Fruit fly (Drosophila melanogaster) whole organism, prepupa: Measurements from ENCODE around the gene CG44005.

ENCODE experiments used
- CG10631 ChIP-seq: fragments of 200-800 bp; sonication (Bioruptor generic); optimal IDR thresholded peaks from 2 replicates; lab custom pipeline; 2016; ENCODE audit warnings: missing biosample characterization, missing genetic modification characterization
- CG10669 ChIP-seq: fragments of 200-800 bp; sonication (Bioruptor generic); optimal IDR thresholded peaks from 3 replicates; lab custom pipeline; 2018; ENCODE audit warnings: missing biosample characterization, mild to moderate bottlenecking, missing genetic modification characterization, moderate library complexity
- CG11294 ChIP-seq: fragments of 200-800 bp; sonication (Bioruptor generic); IDR thresholded peaks from 2 replicates; pipeline ENCODE4 v1.3.6; 2022; ENCODE audit warnings: missing biosample characterization, missing genetic modification characterization
- CG11762 ChIP-seq: fragments of 200-800 bp; sonication (Bioruptor generic); optimal IDR thresholded peaks from 3 replicates; lab custom pipeline; 2016; ENCODE audit warnings: missing biosample characterization, missing genetic modification characterization; ENCODE audit not compliant: insufficient read depth
- CG11902 ChIP-seq: fragments of 200-800 bp; sonication (Bioruptor generic); optimal IDR thresholded peaks from 3 replicates; lab custom pipeline; 2016; ENCODE audit warnings: missing biosample characterization, missing genetic modification characterization
- CG15336 ChIP-seq: fragments of 200-800 bp; sonication (Bioruptor generic); IDR thresholded peaks from 2 replicates; pipeline ENCODE4 v1.3.6; 2022; ENCODE audit warnings: missing biosample characterization, missing genetic modification characterization
- CG1621 ChIP-seq: fragments of 200-800 bp; sonication (Bioruptor generic); optimal IDR thresholded peaks from 3 replicates; lab custom pipeline; 2018; ENCODE audit warnings: missing biosample characterization, mild to moderate bottlenecking, missing genetic modification characterization
- CG16779 ChIP-seq: fragments of 200-800 bp; sonication (Bioruptor generic); optimal IDR thresholded peaks from 3 replicates; lab custom pipeline; 2017; ENCODE audit warnings: missing biosample characterization, mild to moderate bottlenecking, missing genetic modification characterization
- CG3032 ChIP-seq: fragments of 200-800 bp; optimal IDR thresholded peaks from 2 replicates; lab custom pipeline; 2019; ENCODE audit warnings: missing biosample characterization, mild to moderate bottlenecking, missing genetic modification characterization, moderate library complexity
- CG31627 ChIP-seq: fragments of 200-800 bp; sonication (Bioruptor generic); optimal IDR thresholded peaks from 3 replicates; lab custom pipeline; 2016; ENCODE audit warnings: missing biosample characterization, missing genetic modification characterization
- CG4318 ChIP-seq: fragments of 200-800 bp; sonication (Bioruptor generic); optimal IDR thresholded peaks from 3 replicates; lab custom pipeline; 2017; ENCODE audit warnings: missing biosample characterization, mild to moderate bottlenecking, missing genetic modification characterization
- CG6163 ChIP-seq: fragments of 200-800 bp; sonication (Bioruptor generic); IDR thresholded peaks from 3 replicates; pipeline ENCODE4 v1.3.6; 2022; ENCODE audit warnings: missing biosample characterization, missing genetic modification characterization
- CG6276 ChIP-seq: fragments of 200-800 bp; sonication (Bioruptor generic); optimal IDR thresholded peaks from 2 replicates; lab custom pipeline; 2017; ENCODE audit warnings: missing biosample characterization, mild to moderate bottlenecking, missing genetic modification characterization
- CG6792 ChIP-seq: fragments of 200-800 bp; sonication (Bioruptor generic); optimal IDR thresholded peaks from 3 replicates; lab custom pipeline; 2016; ENCODE audit warnings: missing biosample characterization, missing genetic modification characterization
- CG6808 ChIP-seq: fragments of 200-800 bp; sonication (Bioruptor generic); optimal IDR thresholded peaks from 3 replicates; lab custom pipeline; 2017; ENCODE audit warnings: missing biosample characterization, missing genetic modification characterization, mild to moderate bottlenecking, moderate library complexity, missing genetic modification reagents
- CG6854 ChIP-seq: fragments of 200-800 bp; sonication (Bioruptor generic); optimal IDR thresholded peaks from 2 replicates; lab custom pipeline; 2017; ENCODE audit warnings: missing biosample characterization, mild to moderate bottlenecking, missing genetic modification characterization
- CG7368 ChIP-seq: fragments of 200-800 bp; sonication (Bioruptor generic); optimal IDR thresholded peaks from 3 replicates; lab custom pipeline; 2016; ENCODE audit warnings: missing biosample characterization, missing genetic modification characterization
- CG8632 ChIP-seq: fragments of 200-800 bp; sonication (Bioruptor generic); optimal IDR thresholded peaks from 3 replicates; lab custom pipeline; 2016; ENCODE audit warnings: missing biosample characterization, missing genetic modification characterization
- CG9139 ChIP-seq: fragments of 200-800 bp; sonication (Bioruptor generic); optimal IDR thresholded peaks from 3 replicates; lab custom pipeline; 2017; ENCODE audit warnings: missing biosample characterization, mild to moderate bottlenecking, missing genetic modification characterization
- Eip75B ChIP-seq: fragments of 200-800 bp; sonication (Bioruptor generic); optimal IDR thresholded peaks from 3 replicates; lab custom pipeline; 2016; ENCODE audit warnings: missing biosample characterization, missing genetic modification characterization
- Eip78C ChIP-seq: fragments of 200-800 bp; sonication (Bioruptor generic); peaks from one replicate; lab custom pipeline; 2016; ENCODE audit warnings: missing biosample characterization, missing genetic modification characterization
- Eip93F ChIP-seq: fragments of 200-800 bp; sonication (Bioruptor generic); optimal IDR thresholded peaks from 2 replicates; lab custom pipeline; 2016; ENCODE audit warnings: missing biosample characterization, mild to moderate bottlenecking, missing genetic modification characterization
- Ets21C ChIP-seq: fragments of 200-800 bp; sonication (Bioruptor generic); optimal IDR thresholded peaks from 3 replicates; lab custom pipeline; 2016; ENCODE audit warnings: missing biosample characterization, missing genetic modification characterization
- Ets96B ChIP-seq: fragments of 200-800 bp; optimal IDR thresholded peaks from 2 replicates; lab custom pipeline; 2019; ENCODE audit warnings: missing biosample characterization, mild to moderate bottlenecking, missing genetic modification characterization, moderate library complexity
- Gug ChIP-seq: fragments of 200-800 bp; sonication (Bioruptor generic); IDR thresholded peaks from 2 replicates; pipeline ENCODE4 v1.3.6; 2022; ENCODE audit warnings: missing biosample characterization, missing genetic modification characterization
- Hr39 ChIP-seq: fragments of 200-800 bp; sonication (Bioruptor generic); optimal IDR thresholded peaks from 2 replicates; lab custom pipeline; 2016; ENCODE audit warnings: missing biosample characterization, missing genetic modification characterization
- Lpt ChIP-seq: fragments of 200-800 bp; sonication (Bioruptor generic); optimal IDR thresholded peaks from 3 replicates; lab custom pipeline; 2016; ENCODE audit warnings: missing biosample characterization, missing genetic modification characterization
- Sox102F ChIP-seq: fragments of 200-800 bp; sonication (Bioruptor generic); optimal IDR thresholded peaks from 2 replicates; lab custom pipeline; 2016; ENCODE audit warnings: missing biosample characterization, mild to moderate bottlenecking, missing genetic modification characterization
- Sox15 ChIP-seq: fragments of 200-800 bp; sonication (Bioruptor generic); optimal IDR thresholded peaks from 3 replicates; lab custom pipeline; 2016; ENCODE audit warnings: missing biosample characterization, missing genetic modification characterization
- achi ChIP-seq: fragments of 200-800 bp; sonication (Bioruptor generic); optimal IDR thresholded peaks from 3 replicates; lab custom pipeline; 2016; ENCODE audit warnings: missing biosample characterization, missing genetic modification characterization
- acj6 ChIP-seq: fragments of 200-800 bp; sonication (Bioruptor generic); optimal IDR thresholded peaks from 3 replicates; lab custom pipeline; 2016; ENCODE audit warnings: missing biosample characterization, missing genetic modification characterization
- cyc ChIP-seq: fragments of 200-800 bp; sonication (Bioruptor generic); optimal IDR thresholded peaks from 3 replicates; lab custom pipeline; 2016; ENCODE audit warnings: missing biosample characterization, missing genetic modification characterization
- dac ChIP-seq: fragments of 200-800 bp; sonication (Bioruptor generic); optimal IDR thresholded peaks from 2 replicates; lab custom pipeline; 2017; ENCODE audit warnings: missing biosample characterization, mild to moderate bottlenecking, missing genetic modification characterization
- dsx ChIP-seq: fragments of 200-800 bp; optimal IDR thresholded peaks from 3 replicates; lab custom pipeline; 2019; ENCODE audit warnings: missing biosample characterization, mild to moderate bottlenecking, missing genetic modification characterization, moderate library complexity; ENCODE audit not compliant: poor library complexity, severe bottlenecking
- eg ChIP-seq: fragments of 200-800 bp; sonication (Bioruptor generic); IDR thresholded peaks from 3 replicates; pipeline ENCODE4 v1.3.6; 2022; ENCODE audit warnings: missing biosample characterization, missing genetic modification characterization
- fd59A ChIP-seq: fragments of 200-800 bp; sonication (Bioruptor generic); optimal IDR thresholded peaks from 2 replicates; lab custom pipeline; 2017; ENCODE audit warnings: missing biosample characterization, mild to moderate bottlenecking, missing genetic modification characterization, missing genetic modification reagents
- fd85E ChIP-seq: fragments of 200-800 bp; sonication (Bioruptor generic); optimal IDR thresholded peaks from 3 replicates; lab custom pipeline; 2016; ENCODE audit warnings: missing biosample characterization, missing genetic modification characterization
- fkh ChIP-seq: fragments of 200-800 bp; sonication (Bioruptor generic); optimal IDR thresholded peaks from 3 replicates; lab custom pipeline; 2017; ENCODE audit warnings: missing biosample characterization, mild to moderate bottlenecking, missing genetic modification characterization, moderate library complexity
- lz ChIP-seq: fragments of 200-800 bp; sonication (Bioruptor generic); optimal IDR thresholded peaks from 3 replicates; lab custom pipeline; 2016; ENCODE audit warnings: missing biosample characterization, missing genetic modification characterization
- net ChIP-seq: fragments of 200-800 bp; sonication (Bioruptor generic); optimal IDR thresholded peaks from 3 replicates; lab custom pipeline; 2016; ENCODE audit warnings: missing biosample characterization, missing genetic modification characterization
- pdm3 ChIP-seq: fragments of 200-800 bp; sonication (Bioruptor generic); optimal IDR thresholded peaks from 3 replicates; lab custom pipeline; 2016; ENCODE audit warnings: missing biosample characterization, missing genetic modification characterization
- salr ChIP-seq, 2 experiments: fragments of 200-800 bp; sonication (Bioruptor generic); optimal IDR thresholded peaks; 3 replicates each; lab custom pipeline; 2016 to 2018; ENCODE audit warnings: missing biosample characterization in 2 of 2, missing genetic modification characterization in 2 of 2, mild to moderate bottlenecking in 1 of 2
- spab ChIP-seq: fragments of 200-800 bp; sonication (Bioruptor generic); optimal IDR thresholded peaks from 2 replicates; lab custom pipeline; 2017; ENCODE audit warnings: missing biosample characterization, mild to moderate bottlenecking, missing genetic modification characterization, missing genetic modification reagents
- ss ChIP-seq, 2 experiments: fragments of 200-800 bp; sonication (Bioruptor generic); optimal IDR thresholded peaks; 2 replicates in 1 of 2; 3 replicates in 1 of 2; lab custom pipeline; 2017 to 2018; ENCODE audit warnings: mild to moderate bottlenecking in 2 of 2, missing biosample characterization in 2 of 2, missing genetic modification characterization in 2 of 2, moderate library complexity in 1 of 2
- vri ChIP-seq: fragments of 200-800 bp; sonication (Bioruptor generic); optimal IDR thresholded peaks from 3 replicates; lab custom pipeline; 2016; ENCODE audit warnings: missing biosample characterization, mild to moderate bottlenecking, missing genetic modification characterization

Gene CG44005

DNA sequence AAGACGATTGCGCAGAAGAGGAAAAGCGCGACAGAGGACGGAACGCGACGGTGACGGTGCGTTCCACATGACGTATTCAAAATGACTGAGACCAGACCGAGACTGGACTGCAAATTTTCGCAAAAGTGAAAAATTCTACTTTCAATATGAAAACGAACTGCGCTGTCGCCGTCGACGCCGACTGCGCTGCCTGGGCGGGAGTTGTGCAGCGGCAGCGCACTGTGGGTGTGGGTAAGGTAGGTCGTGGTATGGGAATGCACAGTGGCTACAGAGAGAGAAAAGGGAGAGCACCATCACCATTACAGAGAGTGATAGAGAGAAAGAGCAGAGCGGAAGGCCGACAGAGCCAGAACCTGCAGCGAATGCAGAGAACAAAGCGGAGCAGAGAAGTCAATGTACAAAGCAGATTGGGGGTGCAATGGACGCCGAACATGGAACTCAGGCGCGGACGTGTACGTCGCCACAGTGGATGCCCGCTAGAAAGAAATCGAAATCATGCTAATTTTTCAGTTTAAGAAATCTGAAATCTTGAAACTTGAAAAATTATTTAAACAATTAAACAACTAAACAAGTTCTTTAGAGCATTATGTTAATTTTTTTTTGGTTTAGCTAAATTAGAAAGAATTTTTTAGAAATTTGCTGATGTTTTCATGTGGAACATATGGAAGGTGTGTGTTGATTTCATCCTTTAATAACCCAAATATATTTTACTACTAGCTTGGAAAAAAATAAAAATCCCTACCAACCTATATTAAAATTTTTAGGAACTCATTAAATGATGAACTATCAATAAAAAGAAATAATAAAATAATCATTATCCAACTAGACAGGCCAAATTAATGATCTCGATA lies 7.1 kb downstream of the CG44005 start, which contains the start of gene Eip75B (continued):
- no peak for TF ChIP-seq CG9139
- TF ChIP-seq ss (GFP tag; optimal IDR thresholded peaks at IDR 0.05; lab: Kevin White, UChicago) = peak; percentile 4 to 33
- TF ChIP-seq CG10669 (GFP tag; lab: Kevin White, UChicago) = peak; percentile 58
- no peak for TF ChIP-seq CG6854 (GFP tag; lab: Kevin White, UChicago)
- peak; percentile 65 for TF ChIP-seq CG6808 (GFP tag; lab: Kevin White, UChicago)
- peak; percentile 49 for TF ChIP-seq Sox15 (GFP tag; lab: Kevin White, UChicago)
- peak; percentile 25 for TF ChIP-seq CG11902 (GFP tag; lab: Kevin White, UChicago)
- no peak for TF ChIP-seq dac (GFP tag; lab: Kevin White, UChicago)
- TF ChIP-seq CG15336 (GFP tag; lab: Robert Waterston, UW) = peak; percentile 48; the same call in 1 of the 2 replicates
- TF ChIP-seq CG4318 = peak; percentile 26

DNA sequence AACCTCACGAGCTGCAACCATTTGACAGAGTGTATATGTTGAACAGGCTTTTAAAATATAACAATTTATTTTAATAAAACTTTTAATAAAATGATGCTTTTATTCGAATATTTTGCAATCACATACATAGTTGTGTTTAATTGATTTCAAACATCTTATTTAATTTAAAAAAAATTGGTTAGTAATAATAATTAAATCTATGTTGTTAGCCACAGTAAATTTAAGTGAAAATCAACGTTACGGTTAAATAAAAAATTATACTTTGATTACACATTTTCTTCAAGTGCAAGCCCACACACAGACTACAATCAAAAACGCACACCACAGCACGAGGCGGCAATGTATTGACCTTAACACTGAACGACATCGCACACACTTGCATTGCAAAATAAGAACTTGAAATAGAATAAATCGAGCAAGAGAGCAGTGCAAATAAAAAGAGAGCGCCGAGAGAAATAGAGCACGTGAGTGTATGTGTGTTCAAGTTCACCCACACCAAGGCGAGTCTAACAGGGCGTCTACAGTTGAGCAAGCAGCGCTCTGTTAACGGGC lies 8.9 kb downstream of the CG44005 start:
- TF ChIP-seq achi (GFP tag; lab: Kevin White, UChicago) (peak; percentile 67), CG9139 (peak; percentile 49), CG11294 (peak; percentile 49; the same call in 1 of the 2 replicates), dac (GFP tag; lab: Kevin White, UChicago) (peak; percentile 48), vri (peak; percentile 66), CG10631 (GFP tag; lab: Kevin White, UChicago) (peak; percentile 79), pdm3 (GFP tag; lab: Kevin White, UChicago) (peak; percentile 71), CG7368 (peak; percentile 1), CG10669 (GFP tag; lab: Kevin White, UChicago) (peak; percentile 73), Eip78C (GFP tag; lab: Kevin White, UChicago) (peak; percentile 90), Sox15 (GFP tag; lab: Kevin White, UChicago) (peak; percentile 18), fd59A (GFP tag; lab: Kevin White, UChicago) (peak; percentile 72), spab (GFP tag; lab: Kevin White, UChicago) (peak; percentile 61), CG8632 (peak; percentile 56), ss (GFP tag; optimal IDR thresholded peaks at IDR 0.05; lab: Kevin White, UChicago) (peak; percentile 84 to 88), fd85E (GFP tag; lab: Kevin White, UChicago) (peak; percentile 51), CG11762 (GFP tag; lab: Kevin White, UChicago) (peak; percentile 35), cyc (peak; percentile 44), Eip75B (GFP tag; lab: Kevin White, UChicago) (peak; percentile 75), CG16779 (peak; percentile 57), Sox102F (GFP tag; lab: Kevin White, UChicago) (peak; percentile 52), CG6792 (GFP tag; lab: Kevin White, UChicago) (peak; percentile 64), CG6854 (GFP tag; lab: Kevin White, UChicago) (peak; percentile 26), CG1621 (tag; lab: Kevin White, UChicago) (peak; percentile 82), Eip93F (GFP tag; lab: Kevin White, UChicago) (no peak), salr (GFP tag; optimal IDR thresholded peaks at IDR 0.05; lab: Kevin White, UChicago) (peak; percentile 56 to 88), eg (GFP tag; lab: Robert Waterston, UW) (peak; percentile 82), acj6 (GFP tag; lab: Kevin White, UChicago) (peak; percentile 56), CG6276 (GFP tag; lab: Kevin White, UChicago) (peak; percentile 65), net (peak; percentile 82), lz (GFP tag; lab: Kevin White, UChicago) (no peak), Gug (peak; percentile 80), CG15336 (GFP tag; lab: Robert Waterston, UW) (peak; percentile 77), dsx (GFP tag; lab: Kevin White, UChicago) (peak; percentile 85), fkh (GFP tag; lab: Kevin White, UChicago) (peak; percentile 85), Lpt (GFP tag; lab: Kevin White, UChicago) (peak; percentile 76), CG3032 (peak; percentile 82), Hr39 (GFP tag; lab: Kevin White, UChicago) (peak; percentile 30), Ets96B (tag; lab: Kevin White, UChicago) (peak; percentile 89), CG31627 (GFP tag; lab: Kevin White, UChicago) (peak; percentile 13), Ets21C (GFP tag; lab: Kevin White, UChicago) (no peak), CG6163 (peak; percentile 77)
